Worm (Caenorhabditis elegans): ENCODE results near the gene sre-31.

DNA sequence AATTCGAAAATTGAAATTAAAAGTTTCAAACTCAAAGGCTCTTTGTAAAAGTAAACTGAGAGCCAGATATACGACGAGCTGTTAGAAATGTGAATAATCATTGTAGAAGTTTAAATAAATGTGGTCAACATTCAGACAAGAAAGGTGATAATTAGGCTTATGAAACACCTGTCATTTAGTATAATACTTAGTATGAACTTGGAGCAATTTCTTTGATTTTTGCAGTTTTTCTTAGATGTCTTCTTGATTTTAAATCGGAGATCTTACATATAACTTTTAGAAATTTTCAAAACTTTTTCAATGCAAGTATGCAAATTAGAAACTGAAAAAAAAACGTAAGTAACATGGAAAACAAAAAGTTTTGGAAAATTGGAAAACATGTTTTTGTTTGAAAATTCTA lies 2.2 kb downstream of the sre-31 start, which contains the start of gene sre-30:
- no peak for TF ChIP-seq nhr-71 (tag; optimal IDR thresholded peaks at IDR 0.05)
- no peak for TF ChIP-seq ama-1 (optimal IDR thresholded peaks at IDR 0.05)
- no peak for TF ChIP-seq ztf-4 (tag; optimal IDR thresholded peaks at IDR 0.05)
- no peak for TF ChIP-seq skn-1 (tag; optimal IDR thresholded peaks at IDR 0.05)
- TF ChIP-seq ces-1 (GFP tag; optimal IDR thresholded peaks at IDR 0.05), result no peak
- TF ChIP-seq nhr-28 (tag; optimal IDR thresholded peaks at IDR 0.05), result no peak
- no peak for TF ChIP-seq fkh-10 (GFP tag; optimal IDR thresholded peaks at IDR 0.05)
- TF ChIP-seq nhr-11 (tag; optimal IDR thresholded peaks at IDR 0.05), result no peak
- no peak for TF ChIP-seq nhr-76 (tag; optimal IDR thresholded peaks at IDR 0.05)
- no peak for TF ChIP-seq elt-2 (tag; optimal IDR thresholded peaks at IDR 0.05)
- TF ChIP-seq elt-3 (tag; optimal IDR thresholded peaks at IDR 0.05), result no peak
- no peak for TF ChIP-seq egl-27 (tag; optimal IDR thresholded peaks at IDR 0.05)
